Fruit fly (Drosophila melanogaster) whole organism: ENCODE measurements around the gene bwa.

ENCODE experiments used
- Dll ChIP-seq: fragments of >200 bp; optimal IDR thresholded peaks from 2 replicates; lab custom pipeline; 2017
- EcR ChIP-seq, 2 experiments: fragments of >200 bp; optimal IDR thresholded peaks; 2 replicates each; lab custom pipeline; 2017; ENCODE audit warnings: missing biosample characterization in 2 of 2, missing genetic modification characterization in 2 of 2, missing genetic modification reagents in 2 of 2
- psq ChIP-seq: fragments of >200 bp; optimal IDR thresholded peaks from 2 replicates; lab custom pipeline; 2017
- usp ChIP-seq: fragments of >200 bp; optimal IDR thresholded peaks from 2 replicates; lab custom pipeline; 2017; ENCODE audit warnings: missing biosample characterization, missing genetic modification characterization, mixed read lengths

dm6 chr2L:20025711-20026110 is 40.5 kb upstream of the bwa start, which contains the start of gene AANATL3:
- TF ChIP-seq EcR (GFP tag; optimal IDR thresholded peaks at IDR 0.05; lab: Kevin White, UChicago) = no peak
- TF ChIP-seq Dll = no peak
- no peak for TF ChIP-seq psq (lab: Kevin White, UChicago)
- no peak for TF ChIP-seq usp (GFP tag; lab: Kevin White, UChicago)
